Worm (Caenorhabditis elegans): ENCODE results near the gene him-5.

- TF ChIP-seq ceh-9 (tag; optimal IDR thresholded peaks at IDR 0.05) (no peak), ceh-14 (tag; optimal IDR thresholded peaks at IDR 0.05) (no peak), ttx-3 (tag; optimal IDR thresholded peaks at IDR 0.05) (no peak), hlh-8 (tag; optimal IDR thresholded peaks at IDR 0.05) (no peak), pag-3 (tag; optimal IDR thresholded peaks at IDR 0.05; ENCODE audit: borderline replicate concordance) (no peak), F13H6.1 (tag; optimal IDR thresholded peaks at IDR 0.05) (no peak)
Observed at ce11 chrV:14057540-14057939, 32.7 kb upstream of the him-5 start, which contains the start of gene F58D12.3.
